Worm (Caenorhabditis elegans): ENCODE data around the gene ndua-12.

- no peak for TF ChIP-seq hlh-30 (tag; optimal IDR thresholded peaks at IDR 0.05; ENCODE audit: insufficient read depth)
- no peak for TF ChIP-seq fkh-10 (GFP tag; optimal IDR thresholded peaks at IDR 0.05)
- TF ChIP-seq nhr-76 (tag; optimal IDR thresholded peaks at IDR 0.05) = no peak
- TF ChIP-seq spr-3 (GFP tag; optimal IDR thresholded peaks at IDR 0.05) = no peak
- TF ChIP-seq zag-1 (tag; optimal IDR thresholded peaks at IDR 0.05) = no peak
- no peak for TF ChIP-seq dve-1 (tag; optimal IDR thresholded peaks at IDR 0.05; ENCODE audit: insufficient read depth)
- no peak for TF ChIP-seq daf-19 (GFP tag; conservative IDR thresholded peaks at IDR 0.05)
These were observed 33.9 kb upstream of the ndua-12 start for ce11 chrIV:2753541-2753940.

Measured in whole organism, L4 larva.